Worm (Caenorhabditis elegans): Measurements from ENCODE around the gene Y9C2UA.1.
A peak's percentile ranks its signal among the peaks of the same experiment; 100 is the strongest.

Y9C2UA.1 gene

ce11 chrII:9169450-9169960, 30.1 kb downstream of the Y9C2UA.1 start, which contains the start of gene dpl-1 (continued):
- TF ChIP-seq nhr-77 (tag; optimal IDR thresholded peaks at IDR 0.05): no peak
- no peak for TF ChIP-seq ets-5 (GFP tag; IDR thresholded peaks at IDR 0.05)
- TF ChIP-seq blmp-1 (tag; optimal IDR thresholded peaks at IDR 0.05): peak; percentile 33

ce11 chrII:9170048-9170447, 30.6 kb downstream of the Y9C2UA.1 start:
- peak; percentile 66 for TF ChIP-seq aha-1 (tag; optimal IDR thresholded peaks at IDR 0.05)
- no peak for TF ChIP-seq mep-1 (tag; optimal IDR thresholded peaks at IDR 0.05)
- no peak for TF ChIP-seq mdl-1 (tag; optimal IDR thresholded peaks at IDR 0.05)

ce11 chrII:9170851-9171250, 31.4 kb downstream of the Y9C2UA.1 start:
- TF ChIP-seq C16A3.4 (tag; optimal IDR thresholded peaks at IDR 0.05) (no peak), snu-23 (GFP tag; optimal IDR thresholded peaks at IDR 0.05) (no peak), fkh-8 (tag; optimal IDR thresholded peaks at IDR 0.05) (no peak), pqm-1 (tag; optimal IDR thresholded peaks at IDR 0.05) (no peak), unc-130 (tag; optimal IDR thresholded peaks at IDR 0.05) (no peak), nhr-19 (GFP tag; conservative IDR thresholded peaks at IDR 0.05) (no peak), fkh-4 (tag; optimal IDR thresholded peaks at IDR 0.05; ENCODE audit: borderline replicate concordance) (no peak), ceh-88 (GFP tag; IDR thresholded peaks at IDR 0.05) (no peak), unc-30 (tag; optimal IDR thresholded peaks at IDR 0.05) (no peak), lir-3 (tag; optimal IDR thresholded peaks at IDR 0.05; ENCODE audit: poor library complexity) (no peak), aly-2 (tag; optimal IDR thresholded peaks at IDR 0.05) (no peak), egl-27 (tag; optimal IDR thresholded peaks at IDR 0.05) (no peak), efl-3 (GFP tag; optimal IDR thresholded peaks at IDR 0.05) (no peak), nhr-71 (tag; optimal IDR thresholded peaks at IDR 0.05) (no peak), lin-13 (GFP tag; optimal IDR thresholded peaks at IDR 0.05) (no peak)

ce11 chrII:9171466-9172187, 32.2 kb downstream of the Y9C2UA.1 start:
- TF ChIP-seq efl-1 (optimal IDR thresholded peaks at IDR 0.05): no peak
- TF ChIP-seq efl-1 (GFP tag; optimal IDR thresholded peaks at IDR 0.05 in 1 of 2): peak in 1 of 2 experiments; percentile 51
- TF ChIP-seq dpl-1 (GFP tag; optimal IDR thresholded peaks at IDR 0.05): peak in 1 of 3 experiments; percentile 17
- no peak for TF ChIP-seq elt-2 (tag; optimal IDR thresholded peaks at IDR 0.05)
- peak; percentile 14 for TF ChIP-seq aha-1 (tag; optimal IDR thresholded peaks at IDR 0.05)
- TF ChIP-seq unc-30 (tag; optimal IDR thresholded peaks at IDR 0.05): no peak

DNA sequence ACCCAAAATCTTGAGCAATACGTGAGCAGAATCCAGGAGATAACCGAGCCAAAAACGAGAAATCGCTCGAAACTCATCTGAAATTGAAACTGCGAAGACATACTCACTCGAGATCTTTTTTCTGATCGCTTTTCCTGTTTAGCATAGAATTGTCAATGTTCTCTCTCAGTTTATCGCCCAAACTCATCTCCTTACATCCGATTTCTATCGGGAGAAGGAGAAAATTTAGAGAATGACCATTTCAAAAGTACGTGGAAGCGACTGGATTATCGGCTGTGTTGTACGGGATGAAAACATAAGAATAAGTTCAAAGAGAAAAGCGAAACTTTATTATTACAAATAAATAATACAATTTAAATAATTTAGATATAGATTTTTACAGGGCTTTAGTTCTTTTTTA, 33.4 kb downstream of the Y9C2UA.1 start, which contains the start of gene T23G7.2:
Gene T23G7.2 (minus strand): TSS at position 101 of the 400 bp plus-strand sequence.
- TF ChIP-seq blmp-1 (tag; optimal IDR thresholded peaks at IDR 0.05): peak; percentile 21
- TF ChIP-seq nhr-77 (tag; optimal IDR thresholded peaks at IDR 0.05): no peak

DNA sequence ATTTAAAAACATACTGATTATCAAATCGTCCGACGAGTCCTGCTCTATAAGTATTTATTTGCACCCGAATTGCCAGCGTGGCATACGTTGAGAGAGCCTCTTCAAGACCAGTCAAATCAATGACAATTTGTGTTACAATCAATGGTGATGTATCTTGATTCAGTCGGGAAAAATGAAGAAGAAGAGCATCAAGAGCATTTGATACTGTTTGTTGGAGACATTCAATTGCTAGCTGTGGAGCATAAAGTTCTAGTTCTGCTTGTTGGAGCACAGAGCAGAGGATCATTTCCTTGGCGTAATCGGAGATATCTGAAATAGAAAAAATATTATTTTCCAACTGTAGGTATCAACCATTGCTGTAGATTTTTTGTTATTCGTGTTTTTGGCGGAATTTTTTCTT, 34.0 kb downstream of the Y9C2UA.1 start:
- TF ChIP-seq ces-1 (GFP tag; optimal IDR thresholded peaks at IDR 0.05): no peak
- no peak for TF ChIP-seq blmp-1 (tag; optimal IDR thresholded peaks at IDR 0.05)
- TF ChIP-seq nhr-90 (tag; optimal IDR thresholded peaks at IDR 0.05; ENCODE audit: poor library complexity): no peak
- TF ChIP-seq mab-9 (GFP tag; IDR thresholded peaks at IDR 0.05): no peak
- no peak for TF ChIP-seq lir-3 (tag; optimal IDR thresholded peaks at IDR 0.05; ENCODE audit: poor library complexity)
- no peak for TF ChIP-seq ceh-82 (tag; optimal IDR thresholded peaks at IDR 0.05)
- no peak for TF ChIP-seq tbx-2 (tag; optimal IDR thresholded peaks at IDR 0.05)
- TF ChIP-seq tlp-1 (tag; optimal IDR thresholded peaks at IDR 0.05): no peak
- TF ChIP-seq isw-1 (GFP tag; IDR thresholded peaks at IDR 0.05): no peak
- TF ChIP-seq lsy-2 (tag; optimal IDR thresholded peaks at IDR 0.05): no peak
- no peak for TF ChIP-seq C04F5.9 (tag; optimal IDR thresholded peaks at IDR 0.05)
